Worm (Caenorhabditis elegans) whole organism, midembryonic: ENCODE data around the gene rig-3.
"Not testable (repeated sequence)": the region's sequence is repeated elsewhere in the genome, so short reads cannot be mapped to it uniquely, and the experiment has no call there.

Source experiments
- T22C8.4 ChIP-seq: fragments of 200-800 bp; sonication (Bioruptor generic); IDR thresholded peaks from 2 replicates; pipeline ENCODE4 v1.3.6; 2022; ENCODE audit warnings: missing genetic modification characterization, missing compliant biosample characterization
- cog-1 ChIP-seq: sonication (generic microtip); optimal IDR thresholded peaks from 2 replicates; lab custom pipeline; 2016; ENCODE audit warnings: missing genetic modification characterization, missing compliant biosample characterization
- flt-1 ChIP-seq: fragments of 200-800 bp; sonication (Bioruptor generic); IDR thresholded peaks from 2 replicates; pipeline ENCODE4 v1.3.6; 2022; ENCODE audit warnings: missing genetic modification characterization, missing compliant biosample characterization
- klf-2 ChIP-seq: fragments of 200-800 bp; sonication (Bioruptor generic); conservative IDR thresholded peaks from 2 replicates; pipeline ENCODE4 v1.3.6; 2022; ENCODE audit warnings: missing genetic modification reagents, missing genetic modification characterization, missing compliant biosample characterization
- ref-1 ChIP-seq: fragments of 200-800 bp; sonication (Bioruptor generic); conservative IDR thresholded peaks from 2 replicates; pipeline ENCODE4 v1.3.6; 2022; ENCODE audit warnings: missing genetic modification reagents, missing genetic modification characterization, missing compliant biosample characterization
- tab-1 ChIP-seq: fragments of 200-800 bp; sonication (Bioruptor generic); IDR thresholded peaks from 2 replicates; pipeline ENCODE4 v1.3.6; 2022; ENCODE audit warnings: missing genetic modification characterization, missing compliant biosample characterization
- ztf-23 ChIP-seq: fragments of 200-800 bp; sonication (Bioruptor generic); IDR thresholded peaks from 2 replicates; pipeline ENCODE4 v1.3.6; 2022; ENCODE audit warnings: missing genetic modification reagents, missing genetic modification characterization, missing compliant biosample characterization
- ztf-29 ChIP-seq: fragments of 200-800 bp; sonication (Bioruptor generic); IDR thresholded peaks from 2 replicates; pipeline ENCODE4 v1.3.6; 2022; ENCODE audit warnings: missing genetic modification reagents, missing genetic modification characterization, missing compliant biosample characterization

DNA sequence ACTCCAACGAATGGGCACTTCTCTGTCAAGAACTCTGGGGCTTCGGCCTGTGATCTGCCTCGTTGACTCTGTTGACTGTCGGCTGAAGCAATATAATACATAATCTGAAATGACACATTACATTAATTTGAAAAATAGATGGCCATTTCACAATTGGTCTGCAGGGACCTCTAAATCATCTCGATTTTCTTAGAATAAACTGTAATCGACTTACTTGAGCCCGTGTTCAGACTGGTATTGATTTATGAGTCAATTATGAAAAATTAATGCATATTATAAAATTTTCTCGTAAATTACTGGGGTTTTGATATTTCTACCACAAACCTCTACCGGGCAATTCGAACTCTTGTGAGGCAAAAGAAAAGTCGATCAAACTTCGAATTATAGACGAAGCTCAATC is 15.3 kb downstream of the rig-3 start, which contains the start of gene C53B7.6:
- not testable (repeated sequence) for TF ChIP-seq tab-1 (GFP tag; lab: Robert Waterston, UW); flt-1 (GFP tag; lab: Robert Waterston, UW); klf-2 (GFP tag; lab: Robert Waterston, UW); cog-1 (tag; lab: Kevin White, UChicago); ref-1 (GFP tag; lab: Robert Waterston, UW); ztf-29 (GFP tag; lab: Robert Waterston, UW); T22C8.4 (GFP tag; lab: Robert Waterston, UW); ztf-23
